Worm (Caenorhabditis elegans): ENCODE data around the gene mrp-3.

The mrp-3 gene

ce11 chrX:15951194-15951593 is 12.1 kb upstream of the mrp-3 start, which contains the start of gene col-186:
Gene col-186 (plus strand): TSS chrX:15951494.
- TF ChIP-seq nhr-76 (tag; optimal IDR thresholded peaks at IDR 0.05), result no peak

- TF ChIP-seq nhr-2 (tag; optimal IDR thresholded peaks at IDR 0.05), result no peak
- no peak for TF ChIP-seq mls-2 (tag; optimal IDR thresholded peaks at IDR 0.05)
Observed at ce11 chrX:15945806-15946205, 6.7 kb upstream of the mrp-3 start.

- TF ChIP-seq nhr-76 (tag; optimal IDR thresholded peaks at IDR 0.05), result no peak
- TF ChIP-seq sem-2 (GFP tag; optimal IDR thresholded peaks at IDR 0.05), result no peak
- TF ChIP-seq lin-32 (GFP tag; optimal IDR thresholded peaks at IDR 0.05), result no peak
- no peak for TF ChIP-seq nhr-12 (tag; optimal IDR thresholded peaks at IDR 0.05)
- TF ChIP-seq unc-39 (tag; optimal IDR thresholded peaks at IDR 0.05), result no peak
- no peak for TF ChIP-seq ces-1 (GFP tag; optimal IDR thresholded peaks at IDR 0.05)
- TF ChIP-seq ceh-39 (tag; optimal IDR thresholded peaks at IDR 0.05), result no peak
- no peak for TF ChIP-seq nhr-2 (tag; optimal IDR thresholded peaks at IDR 0.05)
- no peak for TF ChIP-seq lin-13 (tag; optimal IDR thresholded peaks at IDR 0.05)
- no peak for TF ChIP-seq M03D4.4 (tag; optimal IDR thresholded peaks at IDR 0.05)
- TF ChIP-seq elt-3 (tag; optimal IDR thresholded peaks at IDR 0.05), result no peak
- TF ChIP-seq mab-5 (tag; optimal IDR thresholded peaks at IDR 0.05), result no peak
- no peak for TF ChIP-seq ztf-11 (tag; optimal IDR thresholded peaks at IDR 0.05)
- no peak for TF ChIP-seq sptf-1 (tag; optimal IDR thresholded peaks at IDR 0.05)
Observed at ce11 chrX:15944198-15944597, 5.1 kb upstream of the mrp-3 start.

- TF ChIP-seq snpc-4 (tag; optimal IDR thresholded peaks at IDR 0.05) (no peak), nhr-12 (tag; optimal IDR thresholded peaks at IDR 0.05) (no peak), drap-1 (GFP tag; optimal IDR thresholded peaks at IDR 0.05) (no peak), unc-62 (GFP tag; optimal IDR thresholded peaks at IDR 0.05) (no peak), ztf-11 (tag; optimal IDR thresholded peaks at IDR 0.05) (no peak), tbx-8 (GFP tag; optimal IDR thresholded peaks at IDR 0.05) (no peak), unc-120 (tag; optimal IDR thresholded peaks at IDR 0.05; ENCODE audit: poor library complexity, severe bottlenecking) (no peak), M03D4.4 (tag; optimal IDR thresholded peaks at IDR 0.05) (no peak), flh-1 (GFP tag; optimal IDR thresholded peaks at IDR 0.05) (no peak), bed-3 (GFP tag; optimal IDR thresholded peaks at IDR 0.05) (no peak), nhr-237 (tag; optimal IDR thresholded peaks at IDR 0.05) (no peak), nhr-28 (tag; optimal IDR thresholded peaks at IDR 0.05) (no peak), sem-2 (GFP tag; optimal IDR thresholded peaks at IDR 0.05) (no peak), mep-1 (tag; optimal IDR thresholded peaks at IDR 0.05) (no peak), hlh-1 (tag; optimal IDR thresholded peaks at IDR 0.05) (no peak), mls-2 (tag; optimal IDR thresholded peaks at IDR 0.05) (no peak), zip-8 (tag; optimal IDR thresholded peaks at IDR 0.05) (no peak)
Observed at ce11 chrX:15943709-15944108, 4.6 kb upstream of the mrp-3 start, which contains the start of gene mec-5. Gene mec-5 (plus strand): TSS chrX:15944009.

- no peak for TF ChIP-seq lin-32 (GFP tag; optimal IDR thresholded peaks at IDR 0.05)
Observed at ce11 chrX:15939759-15940334, 723 bp upstream of the mrp-3 start.

ce11 chrX:15937854-15938253 is 1.3 kb downstream of the mrp-3 start:
- TF ChIP-seq unc-62 (GFP tag; optimal IDR thresholded peaks at IDR 0.05) (no peak), drap-1 (GFP tag; optimal IDR thresholded peaks at IDR 0.05) (no peak), ceh-43 (GFP tag; optimal IDR thresholded peaks at IDR 0.05) (no peak), zip-8 (tag; optimal IDR thresholded peaks at IDR 0.05) (no peak), cnd-1 (tag; optimal IDR thresholded peaks at IDR 0.05) (no peak)

ce11 chrX:15932859-15933258 is 6.3 kb downstream of the mrp-3 start:
- TF ChIP-seq ztf-11 (tag; optimal IDR thresholded peaks at IDR 0.05), result no peak
- TF ChIP-seq ceh-83 (GFP tag; optimal IDR thresholded peaks at IDR 0.05), result no peak
- no peak for TF ChIP-seq tbx-8 (GFP tag; optimal IDR thresholded peaks at IDR 0.05)
- TF ChIP-seq nhr-2 (tag; optimal IDR thresholded peaks at IDR 0.05), result no peak
- TF ChIP-seq bed-3 (GFP tag; optimal IDR thresholded peaks at IDR 0.05), result no peak
- no peak for TF ChIP-seq blmp-1 (tag; optimal IDR thresholded peaks at IDR 0.05)
- TF ChIP-seq zip-8 (tag; optimal IDR thresholded peaks at IDR 0.05), result no peak
- TF ChIP-seq lsy-2 (tag; optimal IDR thresholded peaks at IDR 0.05), result no peak
- no peak for TF ChIP-seq cnd-1 (tag; optimal IDR thresholded peaks at IDR 0.05)
- TF ChIP-seq unc-62 (GFP tag; optimal IDR thresholded peaks at IDR 0.05), result no peak
- TF ChIP-seq ceh-43 (GFP tag; optimal IDR thresholded peaks at IDR 0.05), result no peak
- TF ChIP-seq hlh-1 (tag; optimal IDR thresholded peaks at IDR 0.05), result no peak
- TF ChIP-seq mls-2 (tag; optimal IDR thresholded peaks at IDR 0.05), result no peak
- no peak for TF ChIP-seq M03D4.4 (tag; optimal IDR thresholded peaks at IDR 0.05)
- TF ChIP-seq unc-120 (tag; optimal IDR thresholded peaks at IDR 0.05; ENCODE audit: poor library complexity, severe bottlenecking), result no peak
- TF ChIP-seq lin-32 (GFP tag; optimal IDR thresholded peaks at IDR 0.05), result no peak
- no peak for TF ChIP-seq lin-13 (tag; optimal IDR thresholded peaks at IDR 0.05)
- no peak for TF ChIP-seq ces-1 (GFP tag; optimal IDR thresholded peaks at IDR 0.05)
- TF ChIP-seq nhr-28 (tag; optimal IDR thresholded peaks at IDR 0.05), result no peak

Data from whole organism, mixed stage, embryonic.